Fruit fly (Drosophila melanogaster) whole organism: Measurements from ENCODE around the gene CG15147.

Experiments used
- CG8478 ChIP-seq: fragments of >200 bp; optimal IDR thresholded peaks from 2 replicates; lab custom pipeline; 2018; ENCODE audit warnings: inconsistent platforms
- pan ChIP-seq: fragments of >200 bp; optimal IDR thresholded peaks from 2 replicates; lab custom pipeline; 2017
- psq ChIP-seq: fragments of >200 bp; optimal IDR thresholded peaks from 2 replicates; lab custom pipeline; 2017
- usp ChIP-seq: fragments of >200 bp; optimal IDR thresholded peaks from 2 replicates; lab custom pipeline; 2017; ENCODE audit warnings: missing biosample characterization, missing genetic modification characterization, mixed read lengths

DNA sequence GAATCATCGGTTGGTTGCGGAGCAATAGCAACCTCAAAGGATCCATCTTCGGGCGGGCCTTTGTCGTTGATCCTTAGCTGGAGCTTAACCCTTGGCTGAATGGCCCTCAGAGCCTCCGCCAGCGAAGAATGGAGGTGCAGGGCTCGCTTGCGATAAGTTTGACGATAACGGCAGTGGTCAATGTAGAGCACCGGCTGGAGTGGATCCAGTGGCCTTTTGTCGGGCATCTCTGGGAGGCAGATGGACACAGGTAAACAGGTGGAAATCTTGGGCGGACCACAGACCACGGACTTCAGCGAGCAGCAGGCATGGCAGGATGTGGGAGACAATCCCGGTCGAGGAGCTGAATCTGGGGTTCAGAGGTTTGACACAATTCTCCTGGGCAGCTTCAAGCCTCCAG is at the start of gene CG15147:
- TF ChIP-seq usp (no peak), CG8478 (no peak), psq (no peak), pan (lab: Kevin White, UChicago) (no peak)
